Fruit fly (Drosophila melanogaster) whole organism, pupa: ENCODE results near the gene Prat.

Source experiments
- CG10348 ChIP-seq: fragments of 200-800 bp; sonication (Bioruptor generic); IDR thresholded peaks from 2 replicates; pipeline ENCODE4 v1.3.6; 2022; ENCODE audit warnings: missing biosample characterization, missing genetic modification characterization
- CG12605 ChIP-seq: fragments of 200-800 bp; sonication (Bioruptor generic); IDR thresholded peaks from 2 replicates; pipeline ENCODE4 v1.3.6; 2022; ENCODE audit warnings: missing biosample characterization, missing genetic modification characterization
- CG13204 ChIP-seq: fragments of 200-800 bp; sonication (Bioruptor generic); optimal IDR thresholded peaks from 2 replicates; lab custom pipeline; 2018; ENCODE audit warnings: missing biosample characterization, mild to moderate bottlenecking, missing genetic modification characterization, moderate library complexity
- CG14655 ChIP-seq: fragments of 200-800 bp; sonication (Bioruptor generic); optimal IDR thresholded peaks from 3 replicates; lab custom pipeline; 2017; ENCODE audit warnings: mild to moderate bottlenecking, missing biosample characterization, missing genetic modification reagents, missing genetic modification characterization
- CG15710 ChIP-seq: fragments of 200-800 bp; sonication (Bioruptor generic); optimal IDR thresholded peaks from 2 replicates; lab custom pipeline; 2018; ENCODE audit warnings: missing biosample characterization, mild to moderate bottlenecking, missing genetic modification characterization, moderate library complexity
- CG17806 ChIP-seq: fragments of 200-800 bp; sonication (Bioruptor generic); optimal IDR thresholded peaks from 2 replicates; lab custom pipeline; 2018; ENCODE audit warnings: missing biosample characterization, mild to moderate bottlenecking, missing genetic modification characterization, moderate library complexity
- CG32121 ChIP-seq: fragments of 200-800 bp; sonication (Bioruptor generic); IDR thresholded peaks from 2 replicates; pipeline ENCODE4 v1.3.6; 2022; ENCODE audit warnings: missing biosample characterization, missing genetic modification characterization
- CG34367 ChIP-seq: fragments of 200-800 bp; sonication (Bioruptor generic); optimal IDR thresholded peaks from 2 replicates; lab custom pipeline; 2018; ENCODE audit warnings: missing biosample characterization, mild to moderate bottlenecking, missing genetic modification characterization
- CG4496 ChIP-seq: fragments of 200-800 bp; sonication (Bioruptor generic); IDR thresholded peaks from 3 replicates; pipeline ENCODE4 v1.3.6; 2022; ENCODE audit warnings: missing biosample characterization, missing genetic modification characterization
- CG8159 ChIP-seq: fragments of 200-800 bp; sonication (Bioruptor generic); optimal IDR thresholded peaks from 3 replicates; lab custom pipeline; 2018; ENCODE audit warnings: missing biosample characterization, mild to moderate bottlenecking, missing genetic modification characterization, moderate library complexity
- CG8301 ChIP-seq: fragments of 200-800 bp; sonication (Bioruptor generic); optimal IDR thresholded peaks from 2 replicates; lab custom pipeline; 2018; ENCODE audit warnings: missing biosample characterization, mild to moderate bottlenecking, missing genetic modification characterization
- CG9948 ChIP-seq: fragments of 200-800 bp; sonication (Bioruptor generic); optimal IDR thresholded peaks from 2 replicates; lab custom pipeline; 2018; ENCODE audit warnings: missing biosample characterization, mild to moderate bottlenecking, missing genetic modification characterization, moderate library complexity
- D1 ChIP-seq: fragments of 200-800 bp; sonication (Bioruptor generic); optimal IDR thresholded peaks from 2 replicates; lab custom pipeline; 2018; ENCODE audit warnings: missing biosample characterization, mild to moderate bottlenecking, missing genetic modification characterization, moderate library complexity
- EcR ChIP-seq: fragments of 200-800 bp; sonication (Bioruptor generic); optimal IDR thresholded peaks from 3 replicates; lab custom pipeline; 2019; ENCODE audit warnings: missing biosample characterization, missing genetic modification characterization, mild to moderate bottlenecking, moderate library complexity, missing genetic modification reagents
- Ets98B ChIP-seq: fragments of 200-800 bp; sonication (Bioruptor generic); IDR thresholded peaks from 2 replicates; pipeline ENCODE4 v1.3.6; 2022; ENCODE audit warnings: missing biosample characterization, missing genetic modification characterization
- Pif1A ChIP-seq: fragments of 200-800 bp; sonication (Bioruptor generic); optimal IDR thresholded peaks from 3 replicates; lab custom pipeline; 2016; ENCODE audit warnings: missing biosample characterization, missing genetic modification characterization
- Pif1B ChIP-seq: fragments of 200-800 bp; sonication (Bioruptor generic); optimal IDR thresholded peaks from 3 replicates; lab custom pipeline; 2016; ENCODE audit warnings: missing biosample characterization, missing genetic modification characterization
- Snoo ChIP-seq: fragments of 200-800 bp; sonication (Bioruptor generic); optimal IDR thresholded peaks from 3 replicates; lab custom pipeline; 2017; ENCODE audit warnings: missing biosample characterization, mild to moderate bottlenecking, missing genetic modification characterization, inconsistent platforms
- fd96Ca ChIP-seq: fragments of 200-800 bp; sonication (Bioruptor generic); IDR thresholded peaks from 3 replicates; pipeline ENCODE4 v1.3.6; 2022; ENCODE audit warnings: missing biosample characterization, missing genetic modification characterization
- gl ChIP-seq: fragments of 200-800 bp; sonication (Bioruptor generic); optimal IDR thresholded peaks from 2 replicates; lab custom pipeline; 2018; ENCODE audit warnings: missing biosample characterization, mild to moderate bottlenecking, missing genetic modification characterization
- rn ChIP-seq: fragments of 200-800 bp; sonication (Bioruptor generic); IDR thresholded peaks from 2 replicates; pipeline ENCODE4 v1.3.6; 2022; ENCODE audit warnings: missing biosample characterization, missing genetic modification characterization

Gene Prat

DNA sequence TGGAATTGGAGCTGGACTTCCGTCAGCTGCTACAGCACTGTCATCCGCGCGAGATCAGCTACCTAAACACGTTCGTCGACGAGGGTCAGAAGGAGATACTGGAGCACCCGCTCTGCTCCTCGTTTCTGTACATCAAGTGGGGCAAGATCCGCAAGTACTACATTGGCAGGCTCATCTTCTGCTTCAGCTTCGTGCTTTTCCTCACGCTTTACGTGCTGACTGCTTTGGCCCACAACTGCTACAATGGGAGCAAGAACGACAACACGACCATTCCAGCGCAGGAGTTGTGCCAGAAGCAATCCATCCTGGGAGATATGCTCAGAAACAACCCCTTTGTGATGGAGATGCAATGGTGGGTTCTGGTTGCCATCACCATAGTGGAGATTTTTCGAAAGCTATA lies 12.3 kb downstream of the Prat start:
- TF ChIP-seq CG8301 (tag; lab: Kevin White, UChicago) (no peak), CG12605 (GFP tag; lab: Robert Waterston, UW) (no peak), CG4496 (GFP tag; lab: Robert Waterston, UW) (no peak), Pif1A (GFP tag; lab: Kevin White, UChicago) (no peak), CG34367 (tag; lab: Kevin White, UChicago) (no peak)

DNA sequence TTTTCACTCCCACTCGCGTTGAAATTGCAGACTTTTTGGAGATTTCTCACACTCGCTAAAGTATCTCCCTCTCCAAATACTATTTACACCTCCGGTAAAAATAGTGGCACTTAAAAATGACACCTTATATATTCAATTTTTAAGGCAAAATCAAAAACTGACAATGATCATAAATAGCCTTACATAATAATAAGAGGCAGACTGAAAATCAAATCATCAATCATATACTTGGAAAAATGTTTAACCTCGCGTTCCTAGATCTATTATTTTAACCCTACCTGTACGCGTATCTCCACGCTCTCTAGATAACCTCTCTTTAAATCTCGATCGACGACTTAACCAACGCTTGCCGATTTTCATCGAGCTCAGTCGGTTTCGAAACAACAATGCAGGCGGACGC lies 16.1 kb downstream of the Prat start:
- TF ChIP-seq CG10348 (GFP tag; lab: Robert Waterston, UW) = peak; percentile 66
- TF ChIP-seq CG17806 (tag; lab: Kevin White, UChicago) = peak; percentile 91
- TF ChIP-seq fd96Ca = peak; percentile 80; the same call in 2 of the 3 replicates
- TF ChIP-seq Snoo (tag; lab: Kevin White, UChicago) = no peak
- no peak for TF ChIP-seq CG34367 (tag; lab: Kevin White, UChicago)
- TF ChIP-seq CG15710 = peak; percentile 91
- peak; percentile 86 for TF ChIP-seq CG9948 (tag; lab: Kevin White, UChicago)
- TF ChIP-seq CG13204 = no peak
- no peak for TF ChIP-seq CG14655 (GFP tag; lab: Kevin White, UChicago)
- TF ChIP-seq CG4496 (GFP tag; lab: Robert Waterston, UW) = peak; percentile 95
- peak; percentile 95 for TF ChIP-seq CG32121
- peak; percentile 95 for TF ChIP-seq Ets98B (GFP tag; lab: Robert Waterston, UW)
- TF ChIP-seq D1 (tag; lab: Kevin White, UChicago) = peak; percentile 80
- peak; percentile 84 for TF ChIP-seq Pif1B
- no peak for TF ChIP-seq EcR
- TF ChIP-seq CG12605 (GFP tag; lab: Robert Waterston, UW) = peak; percentile 94; the same call in 1 of the 2 replicates
- TF ChIP-seq gl (tag; lab: Kevin White, UChicago) = peak; percentile 82
- TF ChIP-seq Pif1A (GFP tag; lab: Kevin White, UChicago) = peak; percentile 83
- TF ChIP-seq CG8159 (tag; lab: Kevin White, UChicago) = peak; percentile 91
- peak; percentile 83 for TF ChIP-seq rn
- TF ChIP-seq CG8301 (tag; lab: Kevin White, UChicago) = peak; percentile 94

DNA sequence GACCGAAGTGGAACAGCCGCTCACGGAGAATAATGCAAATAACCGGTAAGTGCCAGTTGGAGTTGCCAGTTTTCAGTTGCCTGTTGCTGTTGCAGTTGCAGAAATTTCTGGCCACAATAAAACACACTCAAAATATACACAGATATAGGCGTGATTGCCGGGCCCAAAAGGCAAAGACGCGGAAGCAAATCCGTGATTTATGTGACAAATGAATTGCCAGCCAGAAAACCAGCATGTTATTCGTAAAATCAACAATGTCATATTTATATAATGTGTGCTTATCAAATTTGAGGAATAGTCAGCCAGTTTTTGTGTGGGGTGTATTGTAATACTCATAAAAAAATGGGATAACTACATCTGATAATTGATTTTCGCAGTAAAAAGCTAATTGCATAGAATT lies 17.0 kb downstream of the Prat start:
- no peak for TF ChIP-seq CG8301 (tag; lab: Kevin White, UChicago)
- no peak for TF ChIP-seq rn
- no peak for TF ChIP-seq CG8159 (tag; lab: Kevin White, UChicago)
- no peak for TF ChIP-seq CG9948 (tag; lab: Kevin White, UChicago)
- no peak for TF ChIP-seq CG15710
- TF ChIP-seq fd96Ca = 0 out of 3 replicates have a peak, but pooled peaks have one; percentile 42
- no peak for TF ChIP-seq Snoo (tag; lab: Kevin White, UChicago)
- TF ChIP-seq gl (tag; lab: Kevin White, UChicago) = no peak
- TF ChIP-seq CG32121 = no peak
- TF ChIP-seq EcR = no peak
- no peak for TF ChIP-seq CG17806 (tag; lab: Kevin White, UChicago)
- peak; percentile 18 for TF ChIP-seq CG14655 (GFP tag; lab: Kevin White, UChicago)
- TF ChIP-seq, all 21 proteins: peak for 2

dm6 chr3R:7892246-7893000 lies 19.2 kb downstream of the Prat start:
- TF ChIP-seq CG34367 (tag; lab: Kevin White, UChicago) (no peak), Snoo (tag; lab: Kevin White, UChicago) (peak; percentile 11), CG9948 (tag; lab: Kevin White, UChicago) (no peak), gl (tag; lab: Kevin White, UChicago) (no peak), CG14655 (GFP tag; lab: Kevin White, UChicago) (peak; percentile 39), CG4496 (GFP tag; lab: Robert Waterston, UW) (peak; percentile 87), rn (peak; percentile 61; the same call in 1 of the 2 replicates), CG8301 (tag; lab: Kevin White, UChicago) (peak; percentile 1), CG13204 (peak; percentile 17), D1 (tag; lab: Kevin White, UChicago) (no peak), CG10348 (GFP tag; lab: Robert Waterston, UW) (no peak), CG8159 (tag; lab: Kevin White, UChicago) (peak; percentile 3), CG15710 (peak; percentile 1), EcR (no peak), Pif1B (peak; percentile 62), fd96Ca (peak; percentile 84), CG12605 (GFP tag; lab: Robert Waterston, UW) (peak; percentile 71), CG32121 (peak; percentile 88), CG17806 (tag; lab: Kevin White, UChicago) (peak; percentile 27), Ets98B (GFP tag; lab: Robert Waterston, UW) (peak; percentile 79), Pif1A (GFP tag; lab: Kevin White, UChicago) (peak; percentile 53)
- TF ChIP-seq, all 21 proteins: peak for 15

DNA sequence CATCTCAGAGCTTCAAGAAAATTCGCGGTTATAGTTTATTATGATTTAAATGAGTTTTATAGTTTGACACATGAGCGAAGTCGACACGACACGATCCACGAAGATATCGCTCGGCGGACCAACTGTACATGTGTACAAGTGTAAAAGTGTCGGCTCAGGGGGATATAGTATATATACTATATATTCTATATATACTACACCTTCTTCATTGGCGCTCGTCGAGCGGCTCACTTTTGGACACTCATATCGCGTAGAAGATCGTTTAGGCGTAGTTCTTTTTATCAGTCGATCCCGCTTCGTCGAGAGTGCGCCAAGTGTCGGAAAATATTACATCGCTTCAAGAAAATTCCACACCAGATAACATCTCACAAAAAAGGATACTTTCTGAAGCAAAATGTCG lies 20.5 kb downstream of the Prat start, which contains the start of gene wtrw:
wtrw (plus strand) TSS at position 301 of the 400 bp plus-strand sequence.
- no peak for TF ChIP-seq CG34367 (tag; lab: Kevin White, UChicago)
- TF ChIP-seq CG14655 (GFP tag; lab: Kevin White, UChicago) = no peak
- no peak for TF ChIP-seq fd96Ca
- TF ChIP-seq Ets98B (GFP tag; lab: Robert Waterston, UW) = no peak
- TF ChIP-seq rn = no peak
- TF ChIP-seq EcR = no peak
- TF ChIP-seq CG15710 = no peak
- TF ChIP-seq D1 (tag; lab: Kevin White, UChicago) = no peak
- TF ChIP-seq CG4496 (GFP tag; lab: Robert Waterston, UW) = no peak
- TF ChIP-seq, all 21 proteins: peak for 0

dm6 chr3R:7886859-7887190 lies 24.8 kb downstream of the Prat start, which contains the start of gene ArgRS-m:
ArgRS-m (plus strand) TSS chr3R:7887045.
- TF ChIP-seq CG13204 (no peak), Ets98B (GFP tag; lab: Robert Waterston, UW) (peak; percentile 61; the same call in 1 of the 2 replicates), CG8159 (tag; lab: Kevin White, UChicago) (peak; percentile 20), CG17806 (tag; lab: Kevin White, UChicago) (peak; percentile 2), gl (tag; lab: Kevin White, UChicago) (no peak), CG14655 (GFP tag; lab: Kevin White, UChicago) (peak; percentile 37), Snoo (tag; lab: Kevin White, UChicago) (no peak), Pif1A (GFP tag; lab: Kevin White, UChicago) (no peak), CG12605 (GFP tag; lab: Robert Waterston, UW) (no peak; the same call in 1 of the 2 replicates), rn (no peak), CG15710 (peak; percentile 31), CG4496 (GFP tag; lab: Robert Waterston, UW) (peak; percentile 82), CG10348 (GFP tag; lab: Robert Waterston, UW) (no peak), D1 (tag; lab: Kevin White, UChicago) (no peak), CG9948 (tag; lab: Kevin White, UChicago) (peak; percentile 40), fd96Ca (peak; percentile 48; the same call in 1 of the 3 replicates), Pif1B (peak; percentile 12), CG32121 (peak; percentile 47; the same call in 1 of the 2 replicates), CG34367 (tag; lab: Kevin White, UChicago) (peak; percentile 30), CG8301 (tag; lab: Kevin White, UChicago) (no peak), EcR (no peak)
- TF ChIP-seq, all 21 proteins: peak for 11
